Worm (Caenorhabditis elegans) whole organism, L3 larva: ENCODE data around the gene R05D3.8.

Experiments used
- R02D3.7 ChIP-seq: fragments of 150-350 bp; optimal IDR thresholded peaks from 2 replicates; lab custom pipeline; 2014; ENCODE audit warnings: missing biosample characterization, missing genetic modification characterization
- ZK546.5 ChIP-seq: sonication (generic microtip); optimal IDR thresholded peaks from 2 replicates; lab custom pipeline; 2017; ENCODE audit warnings: missing biosample characterization, missing genetic modification characterization
- aly-2 ChIP-seq: fragments of 150-350 bp; optimal IDR thresholded peaks from 2 replicates; lab custom pipeline; 2014; ENCODE audit warnings: missing biosample characterization, missing genetic modification characterization
- ama-1 ChIP-seq: fragments of 150-350 bp; optimal IDR thresholded peaks from 2 replicates; lab custom pipeline; 2018
- ceh-16 ChIP-seq: sonication (generic microtip); optimal IDR thresholded peaks from 2 replicates; lab custom pipeline; 2017; ENCODE audit warnings: missing biosample characterization, missing genetic modification characterization
- ceh-28 ChIP-seq: fragments of 150-350 bp; optimal IDR thresholded peaks from 2 replicates; lab custom pipeline; 2014; ENCODE audit warnings: missing biosample characterization, missing genetic modification reagents, missing genetic modification characterization
- ceh-82 ChIP-seq: fragments of 150-350 bp; optimal IDR thresholded peaks from 2 replicates; lab custom pipeline; 2014; ENCODE audit warnings: missing biosample characterization, missing genetic modification characterization
- ceh-9 ChIP-seq: sonication (generic microtip); optimal IDR thresholded peaks from 2 replicates; lab custom pipeline; 2018; ENCODE audit warnings: missing biosample characterization, missing genetic modification characterization
- daf-12 ChIP-seq: fragments of 150-350 bp; optimal IDR thresholded peaks from 2 replicates; lab custom pipeline; 2014; ENCODE audit warnings: missing biosample characterization, missing genetic modification reagents, missing genetic modification characterization
- egl-27 ChIP-seq: sonication (generic microtip); optimal IDR thresholded peaks from 4 replicates; lab custom pipeline; 2017; ENCODE audit warnings: missing biosample characterization, missing genetic modification reagents, missing genetic modification characterization
- egl-5 ChIP-seq: fragments of 150-350 bp; optimal IDR thresholded peaks from 2 replicates; lab custom pipeline; 2017; ENCODE audit warnings: missing biosample characterization, missing genetic modification reagents, missing genetic modification characterization, inconsistent platforms
- elt-1 ChIP-seq: fragments of 150-350 bp; optimal IDR thresholded peaks from 2 replicates; lab custom pipeline; 2014; ENCODE audit warnings: missing biosample characterization, missing genetic modification characterization
- elt-2 ChIP-seq: sonication (generic microtip); optimal IDR thresholded peaks from 2 replicates; lab custom pipeline; 2016; ENCODE audit warnings: missing genetic modification reagents, mild to moderate bottlenecking, missing genetic modification characterization, missing compliant biosample characterization
- elt-3 ChIP-seq, 3 experiments: fragments of 150-350 bp in 1 of 3; sonication (generic microtip) in 2 of 3; optimal IDR thresholded peaks; 2 replicates in 2 of 3; 4 replicates in 1 of 3; lab custom pipeline; 2014 to 2017; ENCODE audit warnings: missing biosample characterization in 3 of 3, missing genetic modification characterization in 3 of 3
- eor-1 ChIP-seq, 2 experiments: fragments of 150-350 bp; optimal IDR thresholded peaks; 2 replicates each; lab custom pipeline; 2014 to 2018; ENCODE audit warnings: missing biosample characterization in 2 of 2, missing genetic modification characterization in 2 of 2
- fkh-10 ChIP-seq: sonication (generic microtip); optimal IDR thresholded peaks from 2 replicates; lab custom pipeline; 2017; ENCODE audit warnings: missing biosample characterization, missing genetic modification reagents, missing genetic modification characterization
- fkh-2 ChIP-seq: fragments of 150-350 bp; optimal IDR thresholded peaks from 2 replicates; lab custom pipeline; 2014; ENCODE audit warnings: missing biosample characterization, missing genetic modification reagents, missing genetic modification characterization
- fos-1 ChIP-seq: fragments of 150-350 bp; optimal IDR thresholded peaks from 2 replicates; lab custom pipeline; 2014; ENCODE audit warnings: missing biosample characterization, missing genetic modification characterization
- hmg-11 ChIP-seq: sonication (generic microtip); optimal IDR thresholded peaks from 2 replicates; lab custom pipeline; 2016; ENCODE audit warnings: missing genetic modification characterization, missing compliant biosample characterization
- jun-1 ChIP-seq: fragments of 150-350 bp; optimal IDR thresholded peaks from 2 replicates; lab custom pipeline; 2014; ENCODE audit warnings: missing biosample characterization, missing genetic modification reagents, missing genetic modification characterization
- lin-15B ChIP-seq: fragments of 150-350 bp; optimal IDR thresholded peaks from 2 replicates; lab custom pipeline; 2014; ENCODE audit warnings: missing biosample characterization, missing genetic modification characterization
- lin-39 ChIP-seq: fragments of 150-350 bp; optimal IDR thresholded peaks from 2 replicates; lab custom pipeline; 2018; ENCODE audit warnings: missing biosample characterization, missing genetic modification reagents, missing genetic modification characterization
- lsy-12 ChIP-seq: sonication (generic microtip); optimal IDR thresholded peaks from 2 replicates; lab custom pipeline; 2016; ENCODE audit warnings: mild to moderate bottlenecking, missing genetic modification characterization, missing compliant biosample characterization
- mdl-1 ChIP-seq: fragments of 150-350 bp; optimal IDR thresholded peaks from 2 replicates; lab custom pipeline; 2014; ENCODE audit warnings: missing biosample characterization, missing genetic modification characterization
- mml-1 ChIP-seq: fragments of 150-350 bp; sonication (generic microtip); optimal IDR thresholded peaks from 3 replicates; lab custom pipeline; 2014; ENCODE audit warnings: missing biosample characterization, missing genetic modification characterization
- nfya-1 ChIP-seq: sonication (generic microtip); optimal IDR thresholded peaks from 2 replicates; lab custom pipeline; 2017; ENCODE audit warnings: missing genetic modification characterization, mild to moderate bottlenecking, missing compliant biosample characterization, antibody characterized with exemption, moderate library complexity; ENCODE audit not compliant: insufficient read depth
- nhr-11 ChIP-seq: fragments of 150-350 bp; optimal IDR thresholded peaks from 2 replicates; lab custom pipeline; 2014; ENCODE audit warnings: missing biosample characterization, missing genetic modification characterization
- nhr-12 ChIP-seq: fragments of 150-350 bp; optimal IDR thresholded peaks from 2 replicates; lab custom pipeline; 2014; ENCODE audit warnings: missing biosample characterization, missing genetic modification characterization
- nhr-23 ChIP-seq: fragments of 150-350 bp; optimal IDR thresholded peaks from 2 replicates; lab custom pipeline; 2014; ENCODE audit warnings: missing biosample characterization, missing genetic modification reagents, missing genetic modification characterization
- nhr-237 ChIP-seq: fragments of 150-350 bp; optimal IDR thresholded peaks from 2 replicates; lab custom pipeline; 2014; ENCODE audit warnings: missing biosample characterization, missing genetic modification characterization
- nhr-25 ChIP-seq: sonication (generic microtip); optimal IDR thresholded peaks from 2 replicates; lab custom pipeline; 2017; ENCODE audit warnings: missing biosample characterization, missing genetic modification characterization
- nhr-28 ChIP-seq: fragments of 150-350 bp; optimal IDR thresholded peaks from 2 replicates; lab custom pipeline; 2014; ENCODE audit warnings: missing biosample characterization, missing genetic modification characterization
- nhr-43 ChIP-seq: sonication (generic microtip); optimal IDR thresholded peaks from 2 replicates; lab custom pipeline; 2016; ENCODE audit warnings: mild to moderate bottlenecking, missing genetic modification characterization, missing compliant biosample characterization; ENCODE audit not compliant: poor library complexity, severe bottlenecking
- nhr-67 ChIP-seq: fragments of 150-350 bp; optimal IDR thresholded peaks from 2 replicates; lab custom pipeline; 2014; ENCODE audit warnings: missing biosample characterization, missing genetic modification characterization
- nhr-76 ChIP-seq: fragments of 150-350 bp; sonication (generic microtip); optimal IDR thresholded peaks from 5 replicates; lab custom pipeline; 2014; ENCODE audit warnings: missing biosample characterization, missing genetic modification characterization
- nhr-77 ChIP-seq: fragments of 150-350 bp; optimal IDR thresholded peaks from 2 replicates; lab custom pipeline; 2014; ENCODE audit warnings: missing biosample characterization, missing genetic modification characterization
- pha-4 ChIP-seq: fragments of 150-350 bp; optimal IDR thresholded peaks from 2 replicates; lab custom pipeline; 2014; ENCODE audit warnings: missing biosample characterization, missing genetic modification reagents, missing genetic modification characterization
- pqm-1 ChIP-seq: fragments of 150-350 bp; optimal IDR thresholded peaks from 2 replicates; lab custom pipeline; 2017; ENCODE audit warnings: missing biosample characterization, missing genetic modification characterization, inconsistent platforms
- sea-2 ChIP-seq: fragments of 150-350 bp; sonication (generic microtip); optimal IDR thresholded peaks from 4 replicates; lab custom pipeline; 2014; ENCODE audit warnings: missing biosample characterization, missing genetic modification reagents, missing genetic modification characterization
- skn-1 ChIP-seq: fragments of 150-350 bp; optimal IDR thresholded peaks from 2 replicates; lab custom pipeline; 2014; ENCODE audit warnings: missing biosample characterization, missing genetic modification characterization
- snpc-4 ChIP-seq: fragments of 150-350 bp; optimal IDR thresholded peaks from 2 replicates; lab custom pipeline; 2014; ENCODE audit warnings: missing biosample characterization, missing genetic modification characterization
- tbx-2 ChIP-seq: sonication (generic microtip); optimal IDR thresholded peaks from 2 replicates; lab custom pipeline; 2016; ENCODE audit warnings: mild to moderate bottlenecking, missing genetic modification characterization, missing compliant biosample characterization
- unc-39 ChIP-seq: sonication (generic microtip); optimal IDR thresholded peaks from 4 replicates; lab custom pipeline; 2017; ENCODE audit warnings: missing biosample characterization, missing genetic modification characterization
- unc-62 ChIP-seq: fragments of 150-350 bp; sonication (generic microtip); optimal IDR thresholded peaks from 4 replicates; lab custom pipeline; 2014; ENCODE audit warnings: missing biosample characterization, missing genetic modification reagents, missing genetic modification characterization
- zag-1 ChIP-seq: fragments of 150-350 bp; optimal IDR thresholded peaks from 2 replicates; lab custom pipeline; 2014; ENCODE audit warnings: missing biosample characterization, missing genetic modification characterization
- ztf-11 ChIP-seq: fragments of 150-350 bp; optimal IDR thresholded peaks from 2 replicates; lab custom pipeline; 2014; ENCODE audit warnings: missing biosample characterization, missing genetic modification characterization
- ztf-4 ChIP-seq: fragments of 150-350 bp; optimal IDR thresholded peaks from 2 replicates; lab custom pipeline; 2014; ENCODE audit warnings: missing biosample characterization, missing genetic modification characterization

Gene R05D3.8

ce11 chrIII:8358213-8358672, at the start of gene R05D3.8, which contains the start of gene rfp-1:
Gene R05D3.8 (minus strand): TSS chrIII:8358327.
Gene rfp-1 (plus strand): TSS chrIII:8358622.
- TF ChIP-seq tbx-2 (tag; lab: Kevin White, UChicago) (no peak), ceh-9 (tag; lab: Kevin White, UChicago) (no peak), nhr-23 (tag; lab: Kevin White, UChicago) (peak; percentile 85), fkh-10 (peak; percentile 58), unc-62 (GFP tag; lab: Kevin White, UChicago) (no peak), eor-1 (tag; optimal IDR thresholded peaks at IDR 0.05; lab: Kevin White, UChicago) (no peak), nhr-25 (tag; lab: Kevin White, UChicago) (peak; percentile 60), elt-2 (peak; percentile 56), skn-1 (peak; percentile 85), ztf-11 (tag; lab: Kevin White, UChicago) (no peak), elt-1 (no peak), lsy-12 (peak; percentile 53), aly-2 (tag; lab: Kevin White, UChicago) (no peak), lin-15B (tag; lab: Kevin White, UChicago) (peak; percentile 98), egl-27 (tag; lab: Kevin White, UChicago) (peak; percentile 30), nhr-28 (no peak), lin-39 (peak; percentile 92), elt-3 (tag; optimal IDR thresholded peaks at IDR 0.05; lab: Kevin White, UChicago) (peak in 1 of 3 experiments; percentile 26), nfya-1 (tag; lab: Kevin White, UChicago) (peak; percentile 96), egl-5 (tag; lab: Kevin White, UChicago) (peak; percentile 99), nhr-43 (tag; lab: Kevin White, UChicago) (peak; percentile 62), sea-2 (GFP tag; lab: Kevin White, UChicago) (no peak), nhr-12 (no peak), ceh-28 (tag; lab: Kevin White, UChicago) (peak; percentile 47), nhr-237 (no peak), zag-1 (no peak), mdl-1 (tag; lab: Kevin White, UChicago) (no peak), ceh-82 (tag; lab: Kevin White, UChicago) (no peak), nhr-76 (tag; lab: Kevin White, UChicago) (no peak), ama-1 (lab: Kevin White, UChicago) (peak; percentile 27), mml-1 (no peak), hmg-11 (tag; lab: Kevin White, UChicago) (peak; percentile 56), R02D3.7 (peak; percentile 99), ZK546.5 (tag; lab: Kevin White, UChicago) (no peak), snpc-4 (tag; lab: Kevin White, UChicago) (peak; percentile 39), ztf-4 (tag; lab: Kevin White, UChicago) (no peak), nhr-11 (tag; lab: Kevin White, UChicago) (peak; percentile 20), pqm-1 (peak; percentile 53), unc-39 (tag; lab: Kevin White, UChicago) (no peak), fos-1 (tag; lab: Kevin White, UChicago) (no peak), pha-4 (tag; lab: Kevin White, UChicago) (peak; percentile 97), daf-12 (tag; lab: Kevin White, UChicago) (no peak), fkh-2 (tag; lab: Kevin White, UChicago) (no peak), ceh-16 (tag; lab: Kevin White, UChicago) (no peak), jun-1 (tag; lab: Kevin White, UChicago) (peak; percentile 16), nhr-77 (no peak), nhr-67 (tag; lab: Kevin White, UChicago) (no peak)
